Worm (Caenorhabditis elegans) whole organism, mixed stage, embryonic: ENCODE results near the gene tftc-3.

Source experiments
- drap-1 ChIP-seq: fragments of 200-800 bp; sonication (Bioruptor generic); optimal IDR thresholded peaks from 3 replicates; lab custom pipeline; 2018; ENCODE audit warnings: mild to moderate bottlenecking, missing genetic modification characterization, missing compliant biosample characterization
- lsy-2 ChIP-seq: fragments of 150-350 bp; optimal IDR thresholded peaks from 2 replicates; lab custom pipeline; 2014; ENCODE audit warnings: missing biosample characterization, missing genetic modification characterization
- sem-2 ChIP-seq: fragments of 200-800 bp; sonication (Bioruptor generic); optimal IDR thresholded peaks from 2 replicates; lab custom pipeline; 2018; ENCODE audit warnings: mild to moderate bottlenecking, missing genetic modification characterization, missing compliant biosample characterization
- tbx-8 ChIP-seq: fragments of 200-800 bp; sonication (Bioruptor generic); optimal IDR thresholded peaks from 2 replicates; lab custom pipeline; 2018; ENCODE audit warnings: mild to moderate bottlenecking, missing genetic modification characterization, moderate library complexity, missing compliant biosample characterization
- unc-120 ChIP-seq: sonication (generic microtip); optimal IDR thresholded peaks from 2 replicates; lab custom pipeline; 2017; ENCODE audit warnings: missing genetic modification characterization, missing compliant biosample characterization; ENCODE audit not compliant: poor library complexity, severe bottlenecking
- unc-62 ChIP-seq: fragments of 150-350 bp; optimal IDR thresholded peaks from 2 replicates; lab custom pipeline; 2014; ENCODE audit warnings: missing biosample characterization, missing genetic modification reagents, missing genetic modification characterization

DNA sequence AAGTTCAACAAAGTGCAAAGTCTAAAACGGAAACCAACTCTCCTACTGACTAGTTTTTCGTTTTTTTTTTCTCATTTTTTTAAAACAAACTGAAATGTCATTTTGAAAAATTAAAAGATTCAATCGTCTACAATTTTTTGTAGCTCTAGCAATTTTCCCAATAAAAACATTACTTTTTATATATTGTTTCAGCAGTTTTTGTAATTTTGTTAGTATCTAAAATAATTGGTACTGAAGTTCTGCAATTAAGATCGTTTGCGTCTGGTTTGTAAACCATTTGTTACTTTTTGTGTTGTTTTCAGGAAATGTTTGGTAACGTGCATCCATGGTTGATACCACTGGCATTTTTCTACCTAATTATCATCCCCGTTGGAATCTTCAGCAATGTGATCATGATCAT is 51.6 kb downstream of the tftc-3 start, which contains the start of gene srsx-30:
- TF ChIP-seq drap-1 (no peak), tbx-8 (GFP tag; lab: Kevin White, UChicago) (no peak), unc-62 (GFP tag; lab: Kevin White, UChicago) (no peak), unc-120 (no peak), lsy-2 (tag; lab: Kevin White, UChicago) (no peak), sem-2 (no peak)
